Worm (Caenorhabditis elegans) whole organism, early embryonic: ENCODE data around the gene cat-2.

Source experiments
- B0310.2 ChIP-seq: sonication (generic microtip); optimal IDR thresholded peaks from 2 replicates; lab custom pipeline; 2016; ENCODE audit warnings: mild to moderate bottlenecking, missing genetic modification characterization, missing compliant biosample characterization
- ama-1 ChIP-seq: fragments of 150-350 bp; optimal IDR thresholded peaks from 2 replicates; lab custom pipeline; 2014
- hmbx-1 ChIP-seq: sonication (generic microtip); optimal IDR thresholded peaks from 2 replicates; lab custom pipeline; 2016; ENCODE audit warnings: mild to moderate bottlenecking, missing genetic modification characterization, missing compliant biosample characterization
- hnd-1 ChIP-seq: sonication (generic microtip); optimal IDR thresholded peaks from 2 replicates; lab custom pipeline; 2016; ENCODE audit warnings: missing genetic modification characterization, missing compliant biosample characterization
- pes-1 ChIP-seq: fragments of 200-800 bp; sonication (Bioruptor generic); IDR thresholded peaks from 2 replicates; pipeline ENCODE4 v1.3.6; 2022; ENCODE audit warnings: missing genetic modification reagents, missing genetic modification characterization, missing compliant biosample characterization
- scrt-1 ChIP-seq: fragments of 200-800 bp; sonication (Bioruptor generic); IDR thresholded peaks from 2 replicates; pipeline ENCODE4 v1.3.6; 2022; ENCODE audit warnings: missing genetic modification characterization, missing compliant biosample characterization
- sea-1 ChIP-seq: fragments of 200-800 bp; sonication (Bioruptor generic); conservative IDR thresholded peaks from 2 replicates; pipeline ENCODE4 v1.3.6; 2022; ENCODE audit warnings: missing genetic modification characterization, missing compliant biosample characterization
- tbx-37 ChIP-seq: fragments of 200-800 bp; sonication (Bioruptor generic); conservative IDR thresholded peaks from 2 replicates; pipeline ENCODE4 v1.3.6; 2022; ENCODE audit warnings: missing genetic modification reagents, missing genetic modification characterization, missing compliant biosample characterization

- TF ChIP-seq ama-1 (lab: Kevin White, UChicago) (no peak), pes-1 (GFP tag; lab: Robert Waterston, UW) (no peak), tbx-37 (GFP tag; lab: Robert Waterston, UW) (no peak), sea-1 (no peak), hnd-1 (tag; lab: Kevin White, UChicago) (no peak), B0310.2 (tag; lab: Kevin White, UChicago) (no peak), hmbx-1 (tag; lab: Kevin White, UChicago) (no peak), scrt-1 (no peak)
Observed at ce11 chrII:294606-295005, 37.0 kb downstream of the cat-2 start, which contains the start of gene B0432.11.
